Worm (Caenorhabditis elegans) whole organism, midembryonic: ENCODE measurements around the gene str-231.
"Not testable (repeated sequence)": the region's sequence is repeated elsewhere in the genome, so short reads cannot be mapped to it uniquely, and the experiment has no call there.

ENCODE experiments used
- T22C8.4 ChIP-seq: fragments of 200-800 bp; sonication (Bioruptor generic); IDR thresholded peaks from 2 replicates; pipeline ENCODE4 v1.3.6; 2022; ENCODE audit warnings: missing genetic modification characterization, missing compliant biosample characterization
- cog-1 ChIP-seq: sonication (generic microtip); optimal IDR thresholded peaks from 2 replicates; lab custom pipeline; 2016; ENCODE audit warnings: missing genetic modification characterization, missing compliant biosample characterization
- ref-1 ChIP-seq: fragments of 200-800 bp; sonication (Bioruptor generic); conservative IDR thresholded peaks from 2 replicates; pipeline ENCODE4 v1.3.6; 2022; ENCODE audit warnings: missing genetic modification reagents, missing genetic modification characterization, missing compliant biosample characterization
- tab-1 ChIP-seq: fragments of 200-800 bp; sonication (Bioruptor generic); IDR thresholded peaks from 2 replicates; pipeline ENCODE4 v1.3.6; 2022; ENCODE audit warnings: missing genetic modification characterization, missing compliant biosample characterization
- ztf-23 ChIP-seq: fragments of 200-800 bp; sonication (Bioruptor generic); IDR thresholded peaks from 2 replicates; pipeline ENCODE4 v1.3.6; 2022; ENCODE audit warnings: missing genetic modification reagents, missing genetic modification characterization, missing compliant biosample characterization

DNA sequence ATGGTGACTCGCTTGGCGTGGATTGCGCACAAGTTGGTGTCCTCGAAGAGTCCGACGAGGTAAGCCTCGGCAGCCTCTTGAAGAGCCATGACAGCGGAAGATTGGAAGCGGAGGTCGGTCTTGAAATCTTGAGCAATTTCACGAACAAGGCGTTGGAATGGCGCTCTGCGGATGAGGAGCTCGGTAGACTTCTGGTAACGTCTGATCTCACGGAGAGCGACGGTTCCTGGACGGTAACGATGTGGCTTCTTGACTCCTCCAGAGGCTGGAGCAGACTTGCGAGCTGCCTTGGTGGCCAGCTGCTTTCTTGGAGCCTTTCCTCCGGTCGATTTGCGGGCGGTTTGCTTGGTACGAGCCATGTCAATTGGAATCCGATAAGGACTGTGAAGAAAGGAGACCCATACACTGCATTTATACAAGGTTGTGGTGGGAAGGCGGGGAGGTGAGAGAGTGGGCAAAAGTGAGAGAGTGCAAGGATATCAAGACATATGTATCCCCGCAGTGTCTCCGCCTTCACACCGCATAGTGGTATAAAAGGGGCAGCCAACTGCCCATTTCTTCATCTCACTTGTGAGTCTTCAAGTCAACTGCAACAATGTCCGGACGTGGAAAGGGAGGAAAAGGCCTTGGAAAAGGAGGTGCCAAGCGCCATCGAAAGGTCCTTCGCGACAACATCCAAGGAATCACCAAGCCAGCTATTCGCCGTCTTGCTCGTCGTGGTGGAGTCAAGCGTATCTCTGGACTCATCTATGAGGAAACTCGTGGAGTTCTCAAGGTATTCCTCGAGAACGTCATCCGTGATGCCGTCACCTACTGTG, 34.7 kb upstream of the str-231 start, which contains the start of the genes his-2 and his-1:
- not testable (repeated sequence) for TF ChIP-seq ref-1; T22C8.4 (GFP tag; lab: Robert Waterston, UW); cog-1 (tag; lab: Kevin White, UChicago); tab-1 (GFP tag; lab: Robert Waterston, UW)
- 0 out of 2 replicates have a peak, but pooled peaks have one; percentile 35 for TF ChIP-seq ztf-23 (GFP tag; lab: Robert Waterston, UW)
